Fruit fly (Drosophila melanogaster) whole organism, adult: ENCODE data around the gene in.

ENCODE experiments used
- CG11617 ChIP-seq: fragments of 200-800 bp; sonication (Bioruptor generic); optimal IDR thresholded peaks from 2 replicates; lab custom pipeline; 2017; ENCODE audit warnings: mild to moderate bottlenecking, missing biosample characterization, missing genetic modification reagents, missing genetic modification characterization
- CG12768 ChIP-seq: fragments of 200-800 bp; sonication (Bioruptor generic); optimal IDR thresholded peaks from 2 replicates; lab custom pipeline; 2017; ENCODE audit warnings: missing biosample characterization, missing genetic modification characterization, mild to moderate bottlenecking, moderate library complexity, missing genetic modification reagents
- CG14711 ChIP-seq: fragments of 200-800 bp; sonication (Bioruptor generic); optimal IDR thresholded peaks from 2 replicates; lab custom pipeline; 2018; ENCODE audit warnings: missing biosample characterization, mild to moderate bottlenecking, missing genetic modification characterization, moderate library complexity
- CG1620 ChIP-seq: fragments of 200-800 bp; sonication (Bioruptor generic); optimal IDR thresholded peaks from 2 replicates; lab custom pipeline; 2016; ENCODE audit warnings: missing biosample characterization, missing genetic modification characterization
- CG33017 ChIP-seq: fragments of 200-800 bp; sonication (Bioruptor generic); optimal IDR thresholded peaks from 2 replicates; lab custom pipeline; 2018; ENCODE audit warnings: missing biosample characterization, mild to moderate bottlenecking, missing genetic modification characterization, moderate library complexity
- CG5204 ChIP-seq: fragments of 200-800 bp; sonication (Bioruptor generic); optimal IDR thresholded peaks from 2 replicates; lab custom pipeline; 2016; ENCODE audit warnings: missing biosample characterization, missing genetic modification characterization
- CG7045 ChIP-seq: fragments of 200-800 bp; sonication (Bioruptor generic); optimal IDR thresholded peaks from 2 replicates; lab custom pipeline; 2017; ENCODE audit warnings: missing biosample characterization, mild to moderate bottlenecking, missing genetic modification characterization
- CG7101 ChIP-seq: fragments of 200-800 bp; sonication (Bioruptor generic); optimal IDR thresholded peaks from 2 replicates; lab custom pipeline; 2018; ENCODE audit warnings: missing biosample characterization, mild to moderate bottlenecking, missing genetic modification characterization, moderate library complexity
- Clk ChIP-seq: fragments of 200-800 bp; sonication (Bioruptor generic); optimal IDR thresholded peaks from 2 replicates; lab custom pipeline; 2017; ENCODE audit warnings: missing biosample characterization, missing genetic modification characterization
- Crg-1 ChIP-seq: fragments of 200-800 bp; sonication (Bioruptor generic); optimal IDR thresholded peaks from 2 replicates; lab custom pipeline; 2016; ENCODE audit warnings: missing biosample characterization, missing genetic modification characterization
- Hr96 ChIP-seq: fragments of 200-800 bp; sonication (Bioruptor generic); optimal IDR thresholded peaks from 2 replicates; lab custom pipeline; 2016; ENCODE audit warnings: missing biosample characterization, missing genetic modification characterization
- Mnt ChIP-seq: fragments of 200-800 bp; sonication (Bioruptor generic); optimal IDR thresholded peaks from 2 replicates; lab custom pipeline; 2016; ENCODE audit warnings: missing biosample characterization, mild to moderate bottlenecking, missing genetic modification characterization
- bab1 ChIP-seq: fragments of 200-800 bp; sonication (Bioruptor generic); optimal IDR thresholded peaks from 3 replicates; lab custom pipeline; 2019; ENCODE audit warnings: missing biosample characterization, mild to moderate bottlenecking, missing genetic modification characterization, moderate library complexity
- cic ChIP-seq: fragments of 200-800 bp; sonication (Bioruptor generic); optimal IDR thresholded peaks from 2 replicates; lab custom pipeline; 2017; ENCODE audit warnings: missing biosample characterization, mild to moderate bottlenecking, missing genetic modification characterization, moderate library complexity
- cnc ChIP-seq, 2 experiments: fragments of >200 bp; optimal IDR thresholded peaks; 2 replicates each; lab custom pipeline; 2017
- kay ChIP-seq: fragments of 200-800 bp; sonication (Bioruptor generic); peaks from one replicate; lab custom pipeline; 2016; ENCODE audit warnings: missing biosample characterization, missing genetic modification characterization, borderline replicate concordance
- ovo ChIP-seq: fragments of 200-800 bp; sonication (Bioruptor generic); optimal IDR thresholded peaks from 2 replicates; lab custom pipeline; 2016; ENCODE audit warnings: missing biosample characterization, missing genetic modification characterization
- pad ChIP-seq: fragments of 200-800 bp; sonication (Bioruptor generic); optimal IDR thresholded peaks from 3 replicates; lab custom pipeline; 2017; ENCODE audit warnings: missing biosample characterization, missing genetic modification characterization, mild to moderate bottlenecking, moderate library complexity, missing genetic modification reagents
- tj ChIP-seq: fragments of 200-800 bp; sonication (Bioruptor generic); optimal IDR thresholded peaks from 3 replicates; lab custom pipeline; 2017; ENCODE audit warnings: missing biosample characterization, mild to moderate bottlenecking, missing genetic modification characterization, moderate library complexity
- toe ChIP-seq: fragments of 200-800 bp; sonication (Bioruptor generic); optimal IDR thresholded peaks from 2 replicates; lab custom pipeline; 2016; ENCODE audit warnings: missing biosample characterization, missing genetic modification characterization

The in gene

dm6 chr3L:20366674-20367372 lies at the start of gene in, which contains the start of gene Toll-9:
Gene in (plus strand): TSS chr3L:20367198.
Gene Toll-9 (minus strand): TSS chr3L:20366724.
- TF ChIP-seq Hr96 (GFP tag; lab: Kevin White, UChicago): no peak
- TF ChIP-seq CG33017: no peak
- no peak for TF ChIP-seq Clk (GFP tag; lab: Kevin White, UChicago)
- no peak for TF ChIP-seq CG12768
- no peak for TF ChIP-seq ovo
- TF ChIP-seq CG5204 (GFP tag; lab: Kevin White, UChicago): no peak
- no peak for TF ChIP-seq CG7101 (tag; lab: Kevin White, UChicago)
- no peak for TF ChIP-seq CG7045 (GFP tag; lab: Kevin White, UChicago)
- TF ChIP-seq cic: no peak

dm6 chr3L:20317751-20318150 lies 49.2 kb upstream of the in start:
- TF ChIP-seq cic: peak; percentile 79
- peak; percentile 36 for TF ChIP-seq kay (GFP tag; lab: Kevin White, UChicago)
- no peak for TF ChIP-seq toe (GFP tag; lab: Kevin White, UChicago)

dm6 chr3L:20320044-20320443 lies 47.0 kb upstream of the in start:
- TF ChIP-seq CG11617 (no peak), toe (GFP tag; lab: Kevin White, UChicago) (no peak), Crg-1 (GFP tag; lab: Kevin White, UChicago) (no peak), kay (GFP tag; lab: Kevin White, UChicago) (no peak), Clk (GFP tag; lab: Kevin White, UChicago) (no peak), tj (no peak), CG7045 (GFP tag; lab: Kevin White, UChicago) (no peak), bab1 (GFP tag; lab: Kevin White, UChicago) (no peak), CG7101 (tag; lab: Kevin White, UChicago) (no peak), Mnt (GFP tag; lab: Kevin White, UChicago) (no peak), ovo (no peak), CG14711 (tag; lab: Kevin White, UChicago) (no peak), CG12768 (no peak), cic (no peak)

- TF ChIP-seq CG12768: no peak
- TF ChIP-seq Crg-1 (GFP tag; lab: Kevin White, UChicago): no peak
- no peak for TF ChIP-seq Clk (GFP tag; lab: Kevin White, UChicago)
- TF ChIP-seq ovo: no peak
- no peak for TF ChIP-seq Mnt (GFP tag; lab: Kevin White, UChicago)
- no peak for TF ChIP-seq CG14711 (tag; lab: Kevin White, UChicago)
- TF ChIP-seq toe (GFP tag; lab: Kevin White, UChicago): no peak
- no peak for TF ChIP-seq CG1620 (GFP tag; lab: Kevin White, UChicago)
- no peak for TF ChIP-seq cic
- TF ChIP-seq CG7101 (tag; lab: Kevin White, UChicago): no peak
- no peak for TF ChIP-seq CG33017
- TF ChIP-seq bab1 (GFP tag; lab: Kevin White, UChicago): no peak
- TF ChIP-seq tj: no peak
- no peak for TF ChIP-seq cnc (optimal IDR thresholded peaks at IDR 0.05; lab: Kevin White, UChicago)
Observed at dm6 chr3L:20320652-20321051, 46.3 kb upstream of the in start, which contains the start of gene Spn77Bb. Gene Spn77Bb (plus strand): TSS chr3L:20320952.

dm6 chr3L:20342334-20342733 lies 24.7 kb upstream of the in start, which contains the start of gene Spn77Bc:
Gene Spn77Bc (plus strand): TSS chr3L:20342634.
- no peak for TF ChIP-seq Mnt (GFP tag; lab: Kevin White, UChicago)
- TF ChIP-seq ovo: no peak
- TF ChIP-seq Crg-1 (GFP tag; lab: Kevin White, UChicago): no peak
- TF ChIP-seq kay (GFP tag; lab: Kevin White, UChicago): no peak
- no peak for TF ChIP-seq pad (GFP tag; lab: Kevin White, UChicago)
- TF ChIP-seq CG33017: no peak
- no peak for TF ChIP-seq CG14711 (tag; lab: Kevin White, UChicago)
- TF ChIP-seq Clk (GFP tag; lab: Kevin White, UChicago): no peak
- TF ChIP-seq cnc (optimal IDR thresholded peaks at IDR 0.05; lab: Kevin White, UChicago): no peak
- no peak for TF ChIP-seq cic

dm6 chr3L:20347762-20348580 lies 19.0 kb upstream of the in start, which contains the start of the genes Rbbp5 and eRF1:
Gene Rbbp5 (minus strand): TSS chr3L:20347942.
Gene eRF1 (plus strand): TSS chr3L:20348355.
- TF ChIP-seq CG7045 (GFP tag; lab: Kevin White, UChicago) (peak; percentile 65), cic (no peak), CG11617 (peak; percentile 67), ovo (peak; percentile 52), CG1620 (GFP tag; lab: Kevin White, UChicago) (peak; percentile 76), CG5204 (GFP tag; lab: Kevin White, UChicago) (no peak), CG12768 (peak; percentile 48), cnc (optimal IDR thresholded peaks at IDR 0.05; lab: Kevin White, UChicago) (no peak), bab1 (GFP tag; lab: Kevin White, UChicago) (peak; percentile 73), Mnt (GFP tag; lab: Kevin White, UChicago) (peak; percentile 93), CG14711 (tag; lab: Kevin White, UChicago) (peak; percentile 79), CG33017 (peak; percentile 36), kay (GFP tag; lab: Kevin White, UChicago) (no peak), Clk (GFP tag; lab: Kevin White, UChicago) (peak; percentile 9), pad (GFP tag; lab: Kevin White, UChicago) (no peak), toe (GFP tag; lab: Kevin White, UChicago) (no peak), Crg-1 (GFP tag; lab: Kevin White, UChicago) (peak; percentile 66), tj (peak; percentile 52), Hr96 (GFP tag; lab: Kevin White, UChicago) (peak; percentile 37), CG7101 (tag; lab: Kevin White, UChicago) (peak; percentile 82)
